Worm (Caenorhabditis elegans): ENCODE data around the gene F16G10.7.

- TF ChIP-seq ama-1 (optimal IDR thresholded peaks at IDR 0.05) = no peak
- TF ChIP-seq peb-1 (tag; optimal IDR thresholded peaks at IDR 0.05) = no peak
- no peak for TF ChIP-seq mdl-1 (tag; optimal IDR thresholded peaks at IDR 0.05)
- TF ChIP-seq snpc-4 (tag; optimal IDR thresholded peaks at IDR 0.05) = no peak
- TF ChIP-seq C34F6.9 (tag; optimal IDR thresholded peaks at IDR 0.05) = no peak
- TF ChIP-seq crh-2 (tag; optimal IDR thresholded peaks at IDR 0.05) = no peak
- no peak for TF ChIP-seq nhr-237 (tag; optimal IDR thresholded peaks at IDR 0.05)
Observed at ce11 chrII:2377751-2378150, 2.3 kb downstream of the F16G10.7 start, which contains the start of gene F16G10.6.

Measured in whole organism, L2 larva.